Worm (Caenorhabditis elegans): Measurements from ENCODE around the gene oig-5.

The oig-5 gene

DNA sequence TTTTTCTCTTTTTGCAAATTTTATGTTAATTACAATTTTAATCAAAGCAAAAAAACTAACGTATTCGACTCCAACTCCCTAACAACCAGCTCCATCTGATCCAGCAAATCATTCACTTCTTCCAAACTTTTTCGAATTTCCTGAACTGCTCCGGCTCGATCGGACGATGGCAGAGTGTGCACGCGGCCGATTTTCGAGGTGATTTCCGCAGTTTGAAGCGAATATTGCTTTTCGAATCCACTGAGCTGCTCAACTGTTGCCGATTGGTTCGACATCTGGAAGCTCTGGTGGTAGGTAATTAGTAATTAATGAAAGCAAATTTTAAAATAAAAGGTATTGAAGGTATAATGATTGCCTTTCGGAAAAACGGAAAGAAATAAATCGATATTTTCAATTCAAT lies 40.6 kb upstream of the oig-5 start, which contains the start of gene vti-1 (continued):
- TF ChIP-seq ets-4 (GFP tag; optimal IDR thresholded peaks at IDR 0.05) (no peak), nhr-80 (tag; optimal IDR thresholded peaks at IDR 0.05) (no peak), egl-18 (GFP tag; IDR thresholded peaks at IDR 0.05) (no peak), snpc-4 (GFP tag; optimal IDR thresholded peaks at IDR 0.05) (no peak), snpc-4 (tag; optimal IDR thresholded peaks at IDR 0.05) (peak in 2 of 4 experiments; percentile 3 to 82), mxl-1 (tag; optimal IDR thresholded peaks at IDR 0.05) (no peak), ceh-40 (GFP tag; IDR thresholded peaks at IDR 0.05) (no peak), F39B2.1 (GFP tag; IDR thresholded peaks at IDR 0.05) (no peak), tlf-1 (GFP tag; optimal IDR thresholded peaks at IDR 0.05) (no peak), mcd-1 (GFP tag; IDR thresholded peaks at IDR 0.05) (0 out of 2 replicates have a peak, but pooled peaks have one; percentile 34), ekl-4 (GFP tag; IDR thresholded peaks at IDR 0.05) (peak; percentile 47; the same call in 1 of the 2 replicates), F57C9.4 (tag; optimal IDR thresholded peaks at IDR 0.05) (no peak), ceh-27 (GFP tag; optimal IDR thresholded peaks at IDR 0.05) (no peak)

DNA sequence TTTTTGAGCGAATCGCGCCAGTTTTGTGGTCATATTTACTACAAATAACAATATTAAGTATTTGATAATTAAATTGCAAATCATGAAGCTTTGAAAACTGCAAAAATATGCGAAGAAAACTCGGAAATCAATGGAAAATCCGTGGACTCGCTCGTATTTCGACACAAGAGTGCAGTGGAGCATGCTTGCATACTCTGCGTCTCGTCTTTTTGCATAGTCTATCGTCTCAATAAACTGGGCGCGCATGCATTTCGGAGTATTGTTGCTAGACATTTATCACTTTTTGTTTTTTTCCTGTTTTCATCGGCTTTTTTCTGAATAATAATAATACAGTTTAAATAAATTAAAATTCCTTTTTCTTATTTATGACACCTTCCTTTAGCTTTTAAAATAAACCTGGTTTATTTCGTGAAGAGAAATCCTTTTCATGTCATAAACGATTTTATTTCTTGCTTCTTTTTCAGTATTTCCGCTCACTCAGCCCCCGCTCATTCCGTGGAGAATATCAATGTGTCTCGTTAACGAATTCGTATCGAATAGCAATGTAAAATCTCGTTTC lies 39.2 kb upstream of the oig-5 start, which contains the start of the genes mrps-7 and Y57G11C.3:
mrps-7 (minus strand) TSS at position 38 of the 559 bp plus-strand sequence.
Y57G11C.3 (plus strand) TSS at position 509 of the 559 bp plus-strand sequence.
- TF ChIP-seq lin-54 (GFP tag; optimal IDR thresholded peaks at IDR 0.05): peak; percentile 78
- TF ChIP-seq Y53F4B.3 (GFP tag; IDR thresholded peaks at IDR 0.05): no peak
- TF ChIP-seq tbp1 (GFP tag; optimal IDR thresholded peaks at IDR 0.05): peak; percentile 72
- peak; percentile 20 for TF ChIP-seq tlf-1 (GFP tag; optimal IDR thresholded peaks at IDR 0.05)
- no peak for TF ChIP-seq Y79H2A.3 (GFP tag; conservative IDR thresholded peaks at IDR 0.05)
- no peak for TF ChIP-seq hlh-26 (GFP tag; conservative IDR thresholded peaks at IDR 0.05)
- no peak for TF ChIP-seq ztf-25 (GFP tag; IDR thresholded peaks at IDR 0.05)
- no peak for TF ChIP-seq somi-1 (GFP tag; optimal IDR thresholded peaks at IDR 0.05)
- TF ChIP-seq T07F8.4 (tag; optimal IDR thresholded peaks at IDR 0.05): no peak
- no peak for TF ChIP-seq let-526 (GFP tag; IDR thresholded peaks at IDR 0.05)
- TF ChIP-seq egrh-3 (GFP tag; IDR thresholded peaks at IDR 0.05): no peak
- peak; percentile 30 for TF ChIP-seq athp-1 (tag; optimal IDR thresholded peaks at IDR 0.05)
- TF ChIP-seq attf-3 (GFP tag; conservative IDR thresholded peaks at IDR 0.05): peak; percentile 100
- peak; percentile 79 for TF ChIP-seq attf-5 (GFP tag; optimal IDR thresholded peaks at IDR 0.05)
- no peak for TF ChIP-seq zim-3 (tag; optimal IDR thresholded peaks at IDR 0.05)
- no peak for TF ChIP-seq egl-44 (GFP tag; IDR thresholded peaks at IDR 0.05)
- TF ChIP-seq madf-8 (GFP tag; conservative IDR thresholded peaks at IDR 0.05): peak; percentile 56
- TF ChIP-seq dox-1 (GFP tag; IDR thresholded peaks at IDR 0.05): peak; percentile 86
- no peak for TF ChIP-seq Y56A3A.18 (GFP tag; IDR thresholded peaks at IDR 0.05)
- no peak for TF ChIP-seq T26A5.8 (tag; optimal IDR thresholded peaks at IDR 0.05)
- TF ChIP-seq ceh-58 (GFP tag; IDR thresholded peaks at IDR 0.05): no peak
- TF ChIP-seq ztf-3 (GFP tag; optimal IDR thresholded peaks at IDR 0.05): no peak
- TF ChIP-seq D2030.7 (GFP tag; IDR thresholded peaks at IDR 0.05): peak; percentile 64; the same call in 1 of the 2 replicates
- peak; percentile 68 for TF ChIP-seq B0336.3 (GFP tag; IDR thresholded peaks at IDR 0.05)
- TF ChIP-seq hmg-20 (GFP tag; IDR thresholded peaks at IDR 0.05): 0 out of 2 replicates have a peak, but pooled peaks have one; percentile 50
- no peak for TF ChIP-seq hrde-1 (tag; optimal IDR thresholded peaks at IDR 0.05; ENCODE audit: borderline replicate concordance)
- TF ChIP-seq lir-1 (GFP tag; conservative IDR thresholded peaks at IDR 0.05): peak; percentile 58; the same call in 1 of the 2 replicates
- TF ChIP-seq F49E8.2 (tag; optimal IDR thresholded peaks at IDR 0.05; ENCODE audit: insufficient read depth): peak; percentile 67
- TF ChIP-seq egl-18 (GFP tag; IDR thresholded peaks at IDR 0.05): no peak
- peak; percentile 80 for TF ChIP-seq pha-4 (tag; optimal IDR thresholded peaks at IDR 0.05)
- peak; percentile 90 for TF ChIP-seq snpc-1.3 (tag; optimal IDR thresholded peaks at IDR 0.05; ENCODE audit: insufficient read depth)
- TF ChIP-seq F52B5.7 (tag; optimal IDR thresholded peaks at IDR 0.05): no peak
- TF ChIP-seq hlh-12 (tag; optimal IDR thresholded peaks at IDR 0.05): no peak
- peak; percentile 54 for TF ChIP-seq efl-1 (GFP tag; optimal IDR thresholded peaks at IDR 0.05)
- no peak for TF ChIP-seq nhr-27 (tag; optimal IDR thresholded peaks at IDR 0.05)
- no peak for TF ChIP-seq unc-130 (GFP tag; optimal IDR thresholded peaks at IDR 0.05)
- TF ChIP-seq chd-7 (tag; optimal IDR thresholded peaks at IDR 0.05): no peak
